Worm (Caenorhabditis elegans): Measurements from ENCODE around the gene try-11.

DNA sequence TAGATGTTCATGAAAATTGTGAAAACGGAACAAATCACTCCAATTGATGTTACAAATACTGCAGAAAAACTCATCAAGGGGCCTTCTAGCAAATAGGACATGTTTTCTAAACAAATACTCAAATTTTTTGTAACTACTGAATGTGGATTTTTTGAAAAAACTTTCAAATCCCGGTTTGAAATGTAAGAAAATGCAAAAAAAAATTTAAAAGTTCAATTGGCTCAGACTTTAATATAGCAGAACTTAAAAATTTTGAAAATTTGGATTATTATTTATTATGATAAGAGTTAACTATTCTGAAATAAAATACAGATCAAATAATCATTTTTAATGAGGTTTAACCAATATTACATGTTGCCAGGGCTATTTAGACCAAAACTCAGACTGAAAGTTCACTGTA lies 38.8 kb downstream of the try-11 start, which contains the start of gene srbc-9:
- TF ChIP-seq Y75B8A.6 (GFP tag; IDR thresholded peaks at IDR 0.05) (no peak), unc-39 (tag; optimal IDR thresholded peaks at IDR 0.05) (no peak), nhr-77 (tag; optimal IDR thresholded peaks at IDR 0.05) (no peak), ceh-82 (tag; optimal IDR thresholded peaks at IDR 0.05) (no peak), fos-1 (tag; optimal IDR thresholded peaks at IDR 0.05) (no peak), hlh-11 (tag; optimal IDR thresholded peaks at IDR 0.05) (no peak), ztf-11 (tag; optimal IDR thresholded peaks at IDR 0.05) (no peak), daf-12 (tag; optimal IDR thresholded peaks at IDR 0.05) (no peak), nhr-41 (GFP tag; IDR thresholded peaks at IDR 0.05) (no peak), ceh-32 (tag; optimal IDR thresholded peaks at IDR 0.05; ENCODE audit: poor library complexity) (no peak), nhr-237 (tag; optimal IDR thresholded peaks at IDR 0.05) (no peak), ctbp-1 (GFP tag; IDR thresholded peaks at IDR 0.05) (no peak)

Measured in whole organism, L4 larva.